Fruit fly (Drosophila melanogaster) whole organism, embryonic: ENCODE measurements around the gene mRpL12.

Experiments
- B-H2 ChIP-seq: fragments of 200-800 bp; sonication (Bioruptor generic); optimal IDR thresholded peaks from 2 replicates; lab custom pipeline; 2018; ENCODE audit warnings: missing biosample characterization, mild to moderate bottlenecking, missing genetic modification characterization
- BEAF-32 ChIP-seq: fragments of 200-800 bp; sonication (Bioruptor generic); optimal IDR thresholded peaks from 3 replicates; lab custom pipeline; 2017; ENCODE audit warnings: missing biosample characterization, missing genetic modification characterization, mild to moderate bottlenecking, moderate library complexity, missing genetic modification reagents
- CG10462 ChIP-seq: fragments of 200-800 bp; sonication (Bioruptor generic); optimal IDR thresholded peaks from 2 replicates; lab custom pipeline; 2016; ENCODE audit warnings: missing biosample characterization, missing genetic modification characterization
- CG10979 ChIP-seq: fragments of 200-800 bp; sonication (Bioruptor generic); optimal IDR thresholded peaks from 2 replicates; lab custom pipeline; 2018; ENCODE audit warnings: missing biosample characterization, mild to moderate bottlenecking, missing genetic modification characterization, moderate library complexity
- CG11398 ChIP-seq: fragments of 200-800 bp; sonication (Bioruptor generic); optimal IDR thresholded peaks from 2 replicates; lab custom pipeline; 2016; ENCODE audit warnings: missing biosample characterization, missing genetic modification characterization
- CG12744 ChIP-seq: fragments of 200-800 bp; sonication (Bioruptor generic); optimal IDR thresholded peaks from 2 replicates; lab custom pipeline; 2016; ENCODE audit warnings: missing biosample characterization, missing genetic modification characterization
- CG13287 ChIP-seq: fragments of 200-800 bp; sonication (Bioruptor generic); IDR thresholded peaks from 2 replicates; pipeline ENCODE4 v1.3.6; 2022; ENCODE audit warnings: missing biosample characterization, missing genetic modification characterization; ENCODE audit not compliant: partially characterized antibody
- CG15514 ChIP-seq: fragments of 200-800 bp; sonication (Bioruptor generic); optimal IDR thresholded peaks from 3 replicates; lab custom pipeline; 2017; ENCODE audit warnings: missing biosample characterization, missing genetic modification characterization, mild to moderate bottlenecking, moderate library complexity, missing genetic modification reagents
- CG17385 ChIP-seq: fragments of 200-800 bp; sonication (Bioruptor generic); optimal IDR thresholded peaks from 3 replicates; lab custom pipeline; 2018; ENCODE audit warnings: missing biosample characterization, mild to moderate bottlenecking, missing genetic modification characterization
- CG17912 ChIP-seq: fragments of 200-800 bp; sonication (Bioruptor generic); optimal IDR thresholded peaks from 2 replicates; lab custom pipeline; 2018; ENCODE audit warnings: missing biosample characterization, mild to moderate bottlenecking, missing genetic modification characterization
- CG18764 ChIP-seq: fragments of 200-800 bp; sonication (Bioruptor generic); optimal IDR thresholded peaks from 3 replicates; lab custom pipeline; 2016; ENCODE audit warnings: missing biosample characterization, missing genetic modification characterization
- CG34422 ChIP-seq: fragments of 200-800 bp; sonication (Bioruptor generic); IDR thresholded peaks from 3 replicates; pipeline ENCODE4 v1.3.6; 2022; ENCODE audit warnings: missing biosample characterization, missing genetic modification characterization
- CG3847 ChIP-seq: fragments of 200-800 bp; sonication (Bioruptor generic); IDR thresholded peaks from 2 replicates; pipeline ENCODE4 v1.3.6; 2022; ENCODE audit warnings: missing biosample characterization, missing genetic modification characterization
- CG4424 ChIP-seq: fragments of 200-800 bp; sonication (Bioruptor generic); optimal IDR thresholded peaks from 3 replicates; lab custom pipeline; 2016; ENCODE audit warnings: missing biosample characterization, missing genetic modification characterization
- CG6689 ChIP-seq: fragments of 200-800 bp; sonication (Bioruptor generic); IDR thresholded peaks from 2 replicates; pipeline ENCODE4 v1.3.6; 2022; ENCODE audit warnings: missing biosample characterization, missing genetic modification characterization
- CG6765 ChIP-seq: fragments of 200-800 bp; sonication (Bioruptor generic); optimal IDR thresholded peaks from 3 replicates; lab custom pipeline; 2017; ENCODE audit warnings: missing biosample characterization, mild to moderate bottlenecking, missing genetic modification characterization
- CG7786 ChIP-seq: fragments of 200-800 bp; sonication (Bioruptor generic); optimal IDR thresholded peaks from 2 replicates; lab custom pipeline; 2016; ENCODE audit warnings: missing biosample characterization, missing genetic modification characterization
- CG7987 ChIP-seq: fragments of 200-800 bp; sonication (Bioruptor generic); optimal IDR thresholded peaks from 2 replicates; lab custom pipeline; 2018; ENCODE audit warnings: missing biosample characterization, mild to moderate bottlenecking, missing genetic modification characterization, moderate library complexity
- CG8359 ChIP-seq: fragments of 200-800 bp; sonication (Bioruptor generic); optimal IDR thresholded peaks from 2 replicates; lab custom pipeline; 2017; ENCODE audit warnings: missing biosample characterization, mild to moderate bottlenecking, missing genetic modification characterization, borderline replicate concordance
- CG9817 ChIP-seq: fragments of 200-800 bp; sonication (Bioruptor generic); optimal IDR thresholded peaks from 2 replicates; lab custom pipeline; 2018; ENCODE audit warnings: missing biosample characterization, mild to moderate bottlenecking, missing genetic modification characterization, moderate library complexity
- CoRest ChIP-seq: fragments of 200-800 bp; sonication (Bioruptor generic); optimal IDR thresholded peaks from 3 replicates; lab custom pipeline; 2018; ENCODE audit warnings: missing biosample characterization, mild to moderate bottlenecking, missing genetic modification characterization, moderate library complexity
- Dbx ChIP-seq: fragments of 200-800 bp; sonication (Bioruptor generic); IDR thresholded peaks from 3 replicates; pipeline ENCODE4 v1.3.6; 2022; ENCODE audit warnings: missing biosample characterization, missing genetic modification characterization
- Dll ChIP-seq: fragments of 200-800 bp; sonication (Bioruptor generic); IDR thresholded peaks from 4 replicates; pipeline ENCODE4 v1.3.6; 2022; ENCODE audit warnings: missing biosample characterization, missing genetic modification characterization; ENCODE audit not compliant: partially characterized antibody
- Dp ChIP-seq: fragments of 200-800 bp; sonication (Bioruptor generic); optimal IDR thresholded peaks from 2 replicates; lab custom pipeline; 2018; ENCODE audit warnings: missing biosample characterization, mild to moderate bottlenecking, missing genetic modification characterization, moderate library complexity
- Dref ChIP-seq: fragments of 200-800 bp; sonication (Bioruptor generic); IDR thresholded peaks from 2 replicates; pipeline ENCODE4 v1.3.6; 2022; ENCODE audit warnings: missing biosample characterization, missing genetic modification characterization
- E2f2 ChIP-seq: fragments of 200-800 bp; sonication (Bioruptor generic); IDR thresholded peaks from 2 replicates; pipeline ENCODE4 v1.3.6; 2022; ENCODE audit warnings: missing biosample characterization, missing genetic modification characterization
- Ets65A ChIP-seq: fragments of 200-800 bp; sonication (Bioruptor generic); peaks from one replicate; lab custom pipeline; 2016; ENCODE audit warnings: missing biosample characterization, missing genetic modification characterization
- Ets97D ChIP-seq: fragments of 200-800 bp; sonication (Bioruptor generic); optimal IDR thresholded peaks from 3 replicates; lab custom pipeline; 2016; ENCODE audit warnings: missing biosample characterization, missing genetic modification characterization
- Fer1 ChIP-seq: fragments of 200-800 bp; sonication (Bioruptor generic); optimal IDR thresholded peaks from 2 replicates; lab custom pipeline; 2017; ENCODE audit warnings: missing biosample characterization, mild to moderate bottlenecking, missing genetic modification characterization
- HmgD ChIP-seq: fragments of 200-800 bp; sonication (Bioruptor generic); optimal IDR thresholded peaks from 3 replicates; lab custom pipeline; 2016; ENCODE audit warnings: missing biosample characterization, missing genetic modification characterization
- Hmx ChIP-seq: fragments of 200-800 bp; sonication (Bioruptor generic); optimal IDR thresholded peaks from 2 replicates; lab custom pipeline; 2016; ENCODE audit warnings: missing biosample characterization, missing genetic modification characterization
- MBD-R2 ChIP-seq: fragments of 200-800 bp; sonication (Bioruptor generic); IDR thresholded peaks from 2 replicates; pipeline ENCODE4 v1.3.6; 2022; ENCODE audit warnings: missing biosample characterization, missing genetic modification characterization
- MESR4 ChIP-seq: fragments of 200-800 bp; sonication (Bioruptor generic); optimal IDR thresholded peaks from 2 replicates; lab custom pipeline; 2018; ENCODE audit warnings: missing biosample characterization, mild to moderate bottlenecking, missing genetic modification characterization, moderate library complexity
- NC2β ChIP-seq: fragments of 200-800 bp; sonication (Bioruptor generic); optimal IDR thresholded peaks from 2 replicates; lab custom pipeline; 2016; ENCODE audit warnings: missing biosample characterization, missing genetic modification characterization
- Nf-YC ChIP-seq: fragments of 200-800 bp; optimal IDR thresholded peaks from 3 replicates; lab custom pipeline; 2019; ENCODE audit warnings: missing biosample characterization, mild to moderate bottlenecking, missing genetic modification characterization, moderate library complexity
- Pdp1 ChIP-seq, 2 experiments: fragments of 200-800 bp; sonication (Bioruptor generic); optimal IDR thresholded peaks; 3 replicates each; lab custom pipeline; 2016; ENCODE audit warnings: missing biosample characterization in 2 of 2, missing genetic modification characterization in 2 of 2, mild to moderate bottlenecking in 1 of 2, moderate library complexity in 1 of 2
- Scr ChIP-seq: fragments of 200-800 bp; sonication (Bioruptor generic); IDR thresholded peaks from 2 replicates; pipeline ENCODE4 v1.3.6; 2022; ENCODE audit warnings: missing biosample characterization, missing genetic modification characterization; ENCODE audit not compliant: partially characterized antibody
- al ChIP-seq: fragments of 200-800 bp; sonication (Bioruptor generic); IDR thresholded peaks from 2 replicates; pipeline ENCODE4 v1.3.6; 2022; ENCODE audit warnings: missing biosample characterization, missing genetic modification characterization
- ci ChIP-seq: fragments of 200-800 bp; sonication (Bioruptor generic); IDR thresholded peaks from 3 replicates; pipeline ENCODE4 v1.3.6; 2022; ENCODE audit warnings: missing biosample characterization, missing genetic modification characterization
- crp ChIP-seq, 2 experiments: fragments of 200-800 bp; sonication (Bioruptor generic); optimal IDR thresholded peaks; 2 replicates in 1 of 2; 3 replicates in 1 of 2; lab custom pipeline; 2017; ENCODE audit warnings: missing biosample characterization in 2 of 2, missing genetic modification characterization in 2 of 2, mild to moderate bottlenecking in 1 of 2, moderate library complexity in 1 of 2
- hth ChIP-seq: fragments of >200 bp; optimal IDR thresholded peaks from 2 replicates; lab custom pipeline; 2017; ENCODE audit warnings: inconsistent platforms
- nmo ChIP-seq: fragments of 200-800 bp; sonication (Bioruptor generic); optimal IDR thresholded peaks from 2 replicates; lab custom pipeline; 2018; ENCODE audit warnings: missing biosample characterization, mild to moderate bottlenecking, missing genetic modification characterization, moderate library complexity
- prd ChIP-seq, 3 experiments: fragments of >200 bp in 2 of 3; fragments of 200-800 bp in 1 of 3; sonication (Bioruptor generic) in 1 of 3; optimal IDR thresholded peaks in 2 of 3; IDR thresholded peaks in 1 of 3; 2 replicates in 2 of 3; 3 replicates in 1 of 3; pipeline versions ENCODE4 v1.3.6 to Lab custom; 2017 to 2022; ENCODE audit warnings: missing biosample characterization in 1 of 3, missing genetic modification characterization in 1 of 3
- psq ChIP-seq: fragments of 200-800 bp; sonication (Bioruptor generic); optimal IDR thresholded peaks from 2 replicates; lab custom pipeline; 2017; ENCODE audit warnings: missing biosample characterization, missing genetic modification characterization
- pzg ChIP-seq: fragments of 200-800 bp; sonication (Bioruptor generic); optimal IDR thresholded peaks from 3 replicates; lab custom pipeline; 2018; ENCODE audit warnings: missing biosample characterization, mild to moderate bottlenecking, missing genetic modification characterization, moderate library complexity
- row ChIP-seq: fragments of 200-800 bp; sonication (Bioruptor generic); IDR thresholded peaks from 3 replicates; pipeline ENCODE4 v1.3.6; 2022; ENCODE audit warnings: missing biosample characterization, missing genetic modification characterization
- stwl ChIP-seq: fragments of 200-800 bp; sonication (Bioruptor generic); optimal IDR thresholded peaks from 3 replicates; lab custom pipeline; 2018; ENCODE audit warnings: missing biosample characterization, mild to moderate bottlenecking, missing genetic modification characterization, moderate library complexity
- sug ChIP-seq: fragments of 200-800 bp; optimal IDR thresholded peaks from 2 replicates; lab custom pipeline; 2019; ENCODE audit warnings: missing biosample characterization, mild to moderate bottlenecking, missing genetic modification characterization, moderate library complexity
- trem ChIP-seq: fragments of 200-800 bp; optimal IDR thresholded peaks from 3 replicates; lab custom pipeline; 2019; ENCODE audit warnings: missing biosample characterization, mild to moderate bottlenecking, missing genetic modification characterization, moderate library complexity
- vvl ChIP-seq: fragments of 200-800 bp; sonication (Bioruptor generic); IDR thresholded peaks from 2 replicates; pipeline ENCODE4 v1.3.6; 2022; ENCODE audit warnings: missing biosample characterization, missing genetic modification characterization

The mRpL12 gene

dm6 chr3L:8968437-8968836 is 11.8 kb downstream of the mRpL12 start, which contains the start of gene CG5026 (continued):
- peak; percentile 68 for TF ChIP-seq E2f2
- TF ChIP-seq pzg, result peak; percentile 71
- peak; percentile 37; the same call in 1 of the 4 replicates for TF ChIP-seq Dll (GFP tag; lab: Robert Waterston, UW)
- TF ChIP-seq CG15514 (GFP tag; lab: Kevin White, UChicago), result peak; percentile 87
- TF ChIP-seq Ets65A (GFP tag; lab: Kevin White, UChicago), result peak; percentile 87
- no peak for TF ChIP-seq CG9817 (tag; lab: Kevin White, UChicago)
- peak; percentile 34; the same call in 1 of the 3 replicates for TF ChIP-seq row
- TF ChIP-seq CG3847 (GFP tag; lab: Robert Waterston, UW), result no peak
- TF ChIP-seq vvl (GFP tag; lab: Robert Waterston, UW), result 0 out of 2 replicates have a peak, but pooled peaks have one; percentile 19
- 0 out of 3 replicates have a peak, but pooled peaks have one; percentile 26 for TF ChIP-seq Dbx (GFP tag; lab: Robert Waterston, UW)
- TF ChIP-seq Hmx (GFP tag; lab: Kevin White, UChicago), result no peak
- TF ChIP-seq MESR4 (GFP tag; lab: Kevin White, UChicago), result peak; percentile 44
- TF ChIP-seq CoRest (tag; lab: Kevin White, UChicago), result peak; percentile 61
- peak; percentile 12 for TF ChIP-seq CG7987 (GFP tag; lab: Kevin White, UChicago)
- no peak for TF ChIP-seq CG7786 (GFP tag; lab: Kevin White, UChicago)
- peak; percentile 34 for TF ChIP-seq Dref
- TF ChIP-seq CG6765 (GFP tag; lab: Kevin White, UChicago), result no peak
- peak; percentile 53 for TF ChIP-seq CG13287 (GFP tag; lab: Robert Waterston, UW)
- no peak for TF ChIP-seq Nf-YC (tag; lab: Kevin White, UChicago)
- peak; percentile 2 for TF ChIP-seq trem (tag; lab: Kevin White, UChicago)
- TF ChIP-seq Fer1 (GFP tag; lab: Kevin White, UChicago), result peak; percentile 41
- peak; percentile 52 for TF ChIP-seq psq (GFP tag; lab: Kevin White, UChicago)
- no peak for TF ChIP-seq prd (optimal IDR thresholded peaks at IDR 0.05; lab: Kevin White, UChicago)
- no peak for TF ChIP-seq prd (GFP tag; IDR thresholded peaks at IDR 0.05; lab: Robert Waterston, UW)
- TF ChIP-seq CG6689 (GFP tag; lab: Robert Waterston, UW), result no peak
- no peak for TF ChIP-seq CG4424 (GFP tag; lab: Kevin White, UChicago)
- TF ChIP-seq CG12744 (GFP tag; lab: Kevin White, UChicago), result no peak
- TF ChIP-seq Scr (GFP tag; lab: Robert Waterston, UW), result peak; percentile 24
- peak; percentile 63; the same call in 2 of the 3 replicates for TF ChIP-seq ci (GFP tag; lab: Robert Waterston, UW)
- TF ChIP-seq Ets97D (GFP tag; lab: Kevin White, UChicago), result peak; percentile 82
- no peak for TF ChIP-seq CG17385 (GFP tag; lab: Kevin White, UChicago)
- TF ChIP-seq Dp, result peak; percentile 65
- TF ChIP-seq al, result no peak
- TF ChIP-seq BEAF-32 (GFP tag; lab: Kevin White, UChicago), result peak; percentile 21
- TF ChIP-seq CG17912, result peak; percentile 7
- TF ChIP-seq CG18764 (GFP tag; lab: Kevin White, UChicago), result no peak
- no peak for TF ChIP-seq CG10979 (tag; lab: Kevin White, UChicago)
- TF ChIP-seq nmo (GFP tag; lab: Kevin White, UChicago), result peak; percentile 20
- TF ChIP-seq NC2β (GFP tag; lab: Kevin White, UChicago), result peak; percentile 11
- peak; percentile 17 for TF ChIP-seq B-H2 (GFP tag; lab: Kevin White, UChicago)
- TF ChIP-seq MBD-R2 (GFP tag; lab: Robert Waterston, UW), result peak; percentile 90
- no peak for TF ChIP-seq CG8359 (GFP tag; lab: Kevin White, UChicago)
- TF ChIP-seq crp (GFP tag; optimal IDR thresholded peaks at IDR 0.05; lab: Kevin White, UChicago), result peak in 1 of 2 experiments; percentile 7
- TF ChIP-seq CG10462 (GFP tag; lab: Kevin White, UChicago), result peak; percentile 32
- TF ChIP-seq stwl (tag; lab: Kevin White, UChicago), result peak; percentile 23
- 0 out of 3 replicates have a peak, but pooled peaks have one; percentile 14 for TF ChIP-seq CG34422 (GFP tag; lab: Robert Waterston, UW)
- peak in 1 of 2 experiments; percentile 38 for TF ChIP-seq Pdp1 (GFP tag; optimal IDR thresholded peaks at IDR 0.05; lab: Kevin White, UChicago)
- TF ChIP-seq HmgD (GFP tag; lab: Kevin White, UChicago), result no peak
- TF ChIP-seq CG11398, result peak; percentile 6
- TF ChIP-seq sug (tag; lab: Kevin White, UChicago), result peak; percentile 44
- no peak for TF ChIP-seq hth (lab: Kevin White, UChicago)
